Fruit fly (Drosophila melanogaster): Measurements from ENCODE around the gene slpr.

DNA sequence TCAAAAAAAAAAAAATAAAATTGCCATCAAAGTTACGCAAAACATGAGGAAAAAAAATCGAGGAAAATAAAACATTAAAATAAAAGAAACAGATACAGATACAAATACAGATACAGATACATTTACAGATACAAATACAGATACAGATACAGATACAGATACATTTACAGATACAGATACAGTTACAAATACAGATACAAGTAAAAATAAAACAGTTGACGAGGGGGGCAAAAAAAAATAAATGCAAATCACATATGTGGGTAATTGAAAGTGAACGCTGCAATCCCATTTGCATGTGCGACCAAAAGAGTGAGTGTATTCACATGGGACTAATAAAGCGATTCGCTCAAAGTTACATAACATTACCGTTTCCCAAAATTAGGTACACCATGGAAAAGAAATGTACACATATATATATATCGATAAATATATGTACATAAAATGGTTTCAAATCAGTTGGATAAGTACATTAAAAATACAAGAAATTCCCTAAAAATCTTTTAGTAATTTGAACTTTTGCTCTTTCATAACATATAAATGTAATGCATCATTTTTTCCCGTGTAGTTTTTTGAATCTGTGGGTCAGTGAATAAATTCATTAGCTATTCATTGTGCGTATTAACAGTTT, 28.8 kb upstream of the slpr start:
- TF ChIP-seq Ets98B (GFP tag; IDR thresholded peaks at IDR 0.05) (peak; percentile 27; the same call in 1 of the 2 replicates), fd96Ca (GFP tag; IDR thresholded peaks at IDR 0.05) (no peak), Pif1B (GFP tag; optimal IDR thresholded peaks at IDR 0.05) (no peak), CG15710 (tag; optimal IDR thresholded peaks at IDR 0.05) (peak; percentile 12), Pif1A (GFP tag; optimal IDR thresholded peaks at IDR 0.05) (no peak), EcR (GFP tag; optimal IDR thresholded peaks at IDR 0.05) (no peak), CG17806 (tag; optimal IDR thresholded peaks at IDR 0.05) (no peak), CG9948 (tag; optimal IDR thresholded peaks at IDR 0.05) (no peak), CG32121 (GFP tag; IDR thresholded peaks at IDR 0.05) (no peak)
